Fruit fly (Drosophila melanogaster): ENCODE measurements around the gene GstD4.
A peak's percentile ranks its signal among the peaks of the same experiment; 100 is the strongest.

The GstD4 gene

DNA sequence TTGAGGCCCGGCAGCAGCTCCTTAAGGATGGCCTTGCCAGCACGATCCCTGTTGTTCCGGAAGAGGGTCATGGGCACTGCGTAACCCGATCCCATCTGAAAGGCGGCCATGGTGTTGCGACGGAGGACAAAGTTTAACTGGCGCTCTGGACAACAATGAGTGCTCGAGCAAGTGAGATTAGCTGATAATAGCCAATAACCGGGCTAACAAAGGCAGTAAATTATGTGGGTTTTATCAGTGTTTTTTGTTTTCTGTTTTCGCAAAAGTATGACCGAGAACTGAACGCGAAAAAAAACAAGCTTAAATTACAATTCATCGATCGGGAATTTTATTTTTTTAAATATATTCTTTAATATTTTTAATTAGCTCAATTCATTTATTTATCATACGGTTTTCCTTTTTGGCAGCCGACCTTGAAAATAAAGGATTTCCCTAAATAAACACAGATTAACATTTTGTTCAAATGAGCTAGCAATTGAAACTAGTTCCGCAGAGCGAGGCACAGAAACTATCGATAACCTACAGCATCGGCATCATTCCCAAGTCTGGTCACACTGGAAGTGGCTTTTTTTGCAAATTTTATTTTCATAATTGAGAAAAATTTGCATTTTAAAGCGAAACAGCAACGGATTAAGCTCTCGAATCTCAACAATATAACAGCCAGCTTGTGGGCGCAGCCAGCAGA lies 39.5 kb downstream of the GstD4 start, which contains the start of the genes Dip-C and pps (continued):
- no peak for TF ChIP-seq net (GFP tag; optimal IDR thresholded peaks at IDR 0.05)
- no peak for TF ChIP-seq CG11762 (GFP tag; optimal IDR thresholded peaks at IDR 0.05; ENCODE audit: insufficient read depth)
- no peak for TF ChIP-seq CG16779 (tag; optimal IDR thresholded peaks at IDR 0.05)
- peak; percentile 63 for TF ChIP-seq Sox14 (GFP tag; optimal IDR thresholded peaks at IDR 0.05)

DNA sequence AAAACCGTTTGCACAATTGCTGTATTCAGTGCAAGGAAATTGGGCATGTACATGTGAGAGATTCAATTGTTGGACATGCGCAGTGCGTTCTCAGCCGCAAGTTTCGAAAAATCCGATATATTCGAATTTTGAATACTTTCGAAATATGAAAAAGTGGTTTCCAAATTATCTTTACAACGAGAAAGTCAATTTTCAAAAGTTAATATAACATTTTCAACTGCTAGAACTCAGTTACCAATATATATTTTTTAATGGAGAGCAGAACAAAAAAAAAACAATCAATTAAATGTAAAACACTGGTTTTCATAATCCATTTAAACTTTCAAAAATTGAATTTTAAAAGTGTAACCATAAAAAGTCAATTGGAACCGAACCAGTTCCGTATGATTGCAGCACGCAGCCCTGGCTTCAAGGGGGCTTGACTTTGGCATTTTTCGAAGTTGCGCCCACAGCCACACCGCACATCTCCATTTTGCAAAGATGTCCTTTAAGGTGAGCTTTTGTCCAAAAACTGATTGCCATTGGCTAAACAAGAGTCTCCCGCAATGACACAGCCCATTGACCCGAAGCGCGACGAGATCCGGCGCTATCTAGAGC lies 48.6 kb downstream of the GstD4 start, which contains the start of the genes Scgbeta and CG17202:
Scgbeta (minus strand) TSS at position 51 of the 597 bp plus-strand sequence.
CG17202 (plus strand) TSS at position 390 of the 597 bp plus-strand sequence.
- TF ChIP-seq esn (GFP tag; optimal IDR thresholded peaks at IDR 0.05), result peak; percentile 28
- TF ChIP-seq CG6792 (GFP tag; optimal IDR thresholded peaks at IDR 0.05), result no peak

DNA sequence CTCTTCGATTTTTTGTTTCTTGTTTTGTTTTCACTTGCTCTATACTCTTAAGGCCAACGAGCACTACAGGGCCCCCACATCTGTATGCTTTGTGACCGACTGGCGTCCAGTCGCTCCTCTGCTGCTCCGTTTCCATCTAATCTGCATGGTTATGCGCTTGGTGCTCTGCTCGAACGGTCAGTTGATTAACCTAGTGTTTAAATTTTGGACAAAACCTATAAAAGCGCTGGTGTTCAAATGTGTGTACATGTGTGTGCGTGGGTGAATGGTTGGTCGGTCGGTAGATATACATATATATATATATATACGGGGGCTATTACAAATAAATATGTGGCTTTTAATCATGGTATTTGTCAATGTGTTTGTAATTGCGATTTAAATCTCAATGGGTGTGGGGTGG lies 50.1 kb downstream of the GstD4 start:
- no peak for TF ChIP-seq dac (GFP tag; optimal IDR thresholded peaks at IDR 0.05)
- no peak for TF ChIP-seq Gug (GFP tag; IDR thresholded peaks at IDR 0.05)
- no peak for TF ChIP-seq ss (GFP tag; optimal IDR thresholded peaks at IDR 0.05)
- TF ChIP-seq Hr38 (GFP tag; optimal IDR thresholded peaks at IDR 0.05), result no peak
- no peak for TF ChIP-seq fkh (GFP tag; optimal IDR thresholded peaks at IDR 0.05)
- TF ChIP-seq CG6276 (GFP tag; optimal IDR thresholded peaks at IDR 0.05), result no peak
- TF ChIP-seq vri (GFP tag; optimal IDR thresholded peaks at IDR 0.05), result no peak
- TF ChIP-seq CG8632 (GFP tag; optimal IDR thresholded peaks at IDR 0.05), result no peak
- no peak for TF ChIP-seq CG11902 (GFP tag; optimal IDR thresholded peaks at IDR 0.05)
- no peak for TF ChIP-seq pdm3 (GFP tag; optimal IDR thresholded peaks at IDR 0.05)
- TF ChIP-seq CG4318 (GFP tag; optimal IDR thresholded peaks at IDR 0.05), result no peak
- TF ChIP-seq CG10631 (GFP tag; optimal IDR thresholded peaks at IDR 0.05), result no peak
- TF ChIP-seq fd59A (GFP tag; optimal IDR thresholded peaks at IDR 0.05), result no peak
- no peak for TF ChIP-seq Ets21C (GFP tag; optimal IDR thresholded peaks at IDR 0.05)
- TF ChIP-seq OdsH (GFP tag; optimal IDR thresholded peaks at IDR 0.05), result no peak
- TF ChIP-seq CG6163 (GFP tag; IDR thresholded peaks at IDR 0.05), result no peak
- no peak for TF ChIP-seq CG7368 (GFP tag; optimal IDR thresholded peaks at IDR 0.05)
- TF ChIP-seq Sox102F (GFP tag; optimal IDR thresholded peaks at IDR 0.05), result no peak
- TF ChIP-seq CG11762 (GFP tag; optimal IDR thresholded peaks at IDR 0.05; ENCODE audit: insufficient read depth), result no peak
